Fruit fly (Drosophila melanogaster) whole organism, embryonic: Measurements from ENCODE around the gene mRpL15.

Source experiments
- Atf3 ChIP-seq: fragments of 200-800 bp; sonication (Bioruptor generic); optimal IDR thresholded peaks from 3 replicates; lab custom pipeline; 2016; ENCODE audit warnings: missing biosample characterization, missing genetic modification characterization
- CG11504 ChIP-seq: fragments of 200-800 bp; sonication (Bioruptor generic); optimal IDR thresholded peaks from 3 replicates; lab custom pipeline; 2019; ENCODE audit warnings: missing biosample characterization, mild to moderate bottlenecking, missing genetic modification characterization, moderate library complexity
- CG12104 ChIP-seq: fragments of 200-800 bp; sonication (Bioruptor generic); optimal IDR thresholded peaks from 3 replicates; lab custom pipeline; 2016; ENCODE audit warnings: missing biosample characterization, missing genetic modification characterization
- CG1233 ChIP-seq: fragments of 200-800 bp; sonication (Bioruptor generic); optimal IDR thresholded peaks from 4 replicates; lab custom pipeline; 2018; ENCODE audit warnings: missing biosample characterization, mild to moderate bottlenecking, missing genetic modification characterization
- CG15073 ChIP-seq: fragments of 200-800 bp; sonication (Bioruptor generic); optimal IDR thresholded peaks from 2 replicates; lab custom pipeline; 2016; ENCODE audit warnings: missing biosample characterization, missing genetic modification characterization
- CG17359 ChIP-seq: fragments of 200-800 bp; sonication (Bioruptor generic); optimal IDR thresholded peaks from 3 replicates; lab custom pipeline; 2018; ENCODE audit warnings: missing biosample characterization, mild to moderate bottlenecking, missing genetic modification characterization, moderate library complexity
- CG18011 ChIP-seq: fragments of 200-800 bp; sonication (Bioruptor generic); optimal IDR thresholded peaks from 2 replicates; lab custom pipeline; 2017; ENCODE audit warnings: missing biosample characterization, missing genetic modification characterization, mild to moderate bottlenecking, moderate library complexity, missing genotype
- CG18619 ChIP-seq: fragments of 200-800 bp; sonication (Bioruptor generic); optimal IDR thresholded peaks from 3 replicates; lab custom pipeline; 2017; ENCODE audit warnings: missing biosample characterization, mild to moderate bottlenecking, missing genetic modification characterization
- CG2875 ChIP-seq: fragments of 200-800 bp; sonication (Bioruptor generic); optimal IDR thresholded peaks from 2 replicates; lab custom pipeline; 2017; ENCODE audit warnings: missing biosample characterization, mild to moderate bottlenecking, missing genetic modification characterization, missing genetic modification reagents
- CG43689 ChIP-seq: fragments of 200-800 bp; sonication (Bioruptor generic); IDR thresholded peaks from 2 replicates; pipeline ENCODE4 v1.3.6; 2022; ENCODE audit warnings: missing biosample characterization, missing genetic modification characterization
- CG6175 ChIP-seq: fragments of 200-800 bp; sonication (Bioruptor generic); IDR thresholded peaks from 3 replicates; pipeline ENCODE4 v1.3.6; 2022; ENCODE audit warnings: missing biosample characterization, missing genetic modification characterization
- CG8388 ChIP-seq: fragments of 200-800 bp; sonication (Bioruptor generic); optimal IDR thresholded peaks from 2 replicates; lab custom pipeline; 2019; ENCODE audit warnings: missing biosample characterization, mild to moderate bottlenecking, missing genetic modification characterization, moderate library complexity
- CG8478 ChIP-seq: fragments of >200 bp; optimal IDR thresholded peaks from 2 replicates; lab custom pipeline; 2018
- CG9215 ChIP-seq: fragments of 200-800 bp; sonication (Bioruptor generic); IDR thresholded peaks from 2 replicates; pipeline ENCODE4 v1.3.6; 2022; ENCODE audit warnings: missing biosample characterization, missing genetic modification characterization
- CG9437 ChIP-seq: fragments of 200-800 bp; sonication (Bioruptor generic); optimal IDR thresholded peaks from 2 replicates; lab custom pipeline; 2018; ENCODE audit warnings: missing biosample characterization, mild to moderate bottlenecking, missing genetic modification characterization
- CoRest ChIP-seq: fragments of 200-800 bp; sonication (Bioruptor generic); optimal IDR thresholded peaks from 3 replicates; lab custom pipeline; 2018; ENCODE audit warnings: missing biosample characterization, mild to moderate bottlenecking, missing genetic modification characterization, moderate library complexity
- Dad ChIP-seq: fragments of 200-800 bp; sonication (Bioruptor generic); optimal IDR thresholded peaks from 3 replicates; lab custom pipeline; 2016; ENCODE audit warnings: missing biosample characterization, missing genetic modification characterization
- Doc2 ChIP-seq: fragments of 200-800 bp; sonication (Bioruptor generic); IDR thresholded peaks from 2 replicates; pipeline ENCODE4 v1.3.6; 2022; ENCODE audit warnings: missing biosample characterization, missing genetic modification characterization
- Dp ChIP-seq: fragments of 200-800 bp; sonication (Bioruptor generic); optimal IDR thresholded peaks from 2 replicates; lab custom pipeline; 2018; ENCODE audit warnings: missing biosample characterization, mild to moderate bottlenecking, missing genetic modification characterization, moderate library complexity
- Eip74EF ChIP-seq, 2 experiments: fragments of 200-800 bp in 1 of 2; fragments of >200 bp in 1 of 2; sonication (Bioruptor generic) in 1 of 2; optimal IDR thresholded peaks; 2 replicates each; lab custom pipeline; 2017 to 2019; ENCODE audit warnings: missing biosample characterization in 2 of 2, missing genetic modification characterization in 2 of 2, mild to moderate bottlenecking in 1 of 2, moderate library complexity in 1 of 2
- GATAe ChIP-seq: fragments of 200-800 bp; sonication (Bioruptor generic); conservative IDR thresholded peaks from 2 replicates; pipeline ENCODE4 v1.3.6; 2022; ENCODE audit warnings: missing biosample characterization, missing genetic modification characterization
- Hsf ChIP-seq: fragments of 200-800 bp; sonication (Bioruptor generic); optimal IDR thresholded peaks from 3 replicates; lab custom pipeline; 2016; ENCODE audit warnings: missing biosample characterization, missing genetic modification characterization
- MBD-R2 ChIP-seq: fragments of 200-800 bp; sonication (Bioruptor generic); IDR thresholded peaks from 2 replicates; pipeline ENCODE4 v1.3.6; 2022; ENCODE audit warnings: missing biosample characterization, missing genetic modification characterization
- Nf-YB ChIP-seq: fragments of 200-800 bp; sonication (Bioruptor generic); optimal IDR thresholded peaks from 3 replicates; lab custom pipeline; 2019; ENCODE audit warnings: missing biosample characterization, mild to moderate bottlenecking, missing genetic modification characterization, moderate library complexity
- Optix ChIP-seq: fragments of 200-800 bp; sonication (Bioruptor generic); IDR thresholded peaks from 3 replicates; pipeline ENCODE4 v1.3.6; 2022; ENCODE audit warnings: missing biosample characterization, missing genetic modification characterization
- Rx ChIP-seq: fragments of 200-800 bp; sonication (Bioruptor generic); IDR thresholded peaks from 2 replicates; pipeline ENCODE4 v1.3.6; 2022; ENCODE audit warnings: missing biosample characterization, missing genetic modification characterization
- Usf ChIP-seq: fragments of 200-800 bp; sonication (Bioruptor generic); optimal IDR thresholded peaks from 2 replicates; lab custom pipeline; 2017; ENCODE audit warnings: missing genotype, missing biosample characterization, missing genetic modification characterization
- Vsx1 ChIP-seq: fragments of 200-800 bp; sonication (Bioruptor generic); optimal IDR thresholded peaks from 2 replicates; lab custom pipeline; 2017; ENCODE audit warnings: missing biosample characterization, mild to moderate bottlenecking, missing genetic modification characterization, missing genetic modification reagents
- ac ChIP-seq: fragments of 200-800 bp; sonication (Bioruptor generic); optimal IDR thresholded peaks from 3 replicates; lab custom pipeline; 2017; ENCODE audit warnings: missing biosample characterization, mild to moderate bottlenecking, missing genetic modification characterization
- ap ChIP-seq: fragments of 200-800 bp; sonication (Bioruptor generic); IDR thresholded peaks from 2 replicates; pipeline ENCODE4 v1.3.6; 2022; ENCODE audit warnings: missing biosample characterization, missing genetic modification characterization
- bab2 ChIP-seq: fragments of 200-800 bp; sonication (Bioruptor generic); optimal IDR thresholded peaks from 2 replicates; lab custom pipeline; 2016; ENCODE audit warnings: missing biosample characterization, missing genetic modification characterization
- bsh ChIP-seq, 2 experiments: fragments of 200-800 bp; sonication (Bioruptor generic); optimal IDR thresholded peaks; 2 replicates each; lab custom pipeline; 2017 to 2018; ENCODE audit warnings: mild to moderate bottlenecking in 2 of 2, missing biosample characterization in 2 of 2, missing genetic modification characterization in 2 of 2, moderate library complexity in 1 of 2
- cas ChIP-seq: fragments of 200-800 bp; sonication (Bioruptor generic); IDR thresholded peaks from 2 replicates; pipeline ENCODE4 v1.3.6; 2022; ENCODE audit warnings: missing biosample characterization, missing genetic modification characterization
- dati ChIP-seq: fragments of 200-800 bp; sonication (Bioruptor generic); IDR thresholded peaks from 2 replicates; pipeline ENCODE4 v1.3.6; 2022; ENCODE audit warnings: missing biosample characterization, missing genetic modification characterization
- en ChIP-seq: fragments of 200-800 bp; sonication (Bioruptor generic); optimal IDR thresholded peaks from 2 replicates; lab custom pipeline; 2016; ENCODE audit warnings: missing biosample characterization, missing genetic modification characterization
- fd102C ChIP-seq: fragments of 200-800 bp; sonication (Bioruptor generic); optimal IDR thresholded peaks from 2 replicates; lab custom pipeline; 2018; ENCODE audit warnings: missing biosample characterization, mild to moderate bottlenecking, missing genetic modification characterization, moderate library complexity
- gce ChIP-seq: fragments of 200-800 bp; sonication (Bioruptor generic); IDR thresholded peaks from 3 replicates; pipeline ENCODE4 v1.3.6; 2022; ENCODE audit warnings: missing biosample characterization, missing genetic modification characterization
- hkb ChIP-seq, 2 experiments: fragments of 200-800 bp in 1 of 2; fragments of >200 bp in 1 of 2; sonication (Bioruptor generic) in 1 of 2; IDR thresholded peaks in 1 of 2; optimal IDR thresholded peaks in 1 of 2; 2 replicates each; pipeline versions ENCODE4 v1.3.6 to Lab custom; 2017 to 2022; ENCODE audit warnings: missing biosample characterization in 1 of 2, missing genetic modification characterization in 1 of 2
- klu ChIP-seq: fragments of 200-800 bp; sonication (Bioruptor generic); IDR thresholded peaks from 2 replicates; pipeline ENCODE4 v1.3.6; 2022; ENCODE audit warnings: missing biosample characterization, missing genetic modification characterization
- lilli ChIP-seq: fragments of 200-800 bp; sonication (Bioruptor generic); optimal IDR thresholded peaks from 3 replicates; lab custom pipeline; 2016; ENCODE audit warnings: missing biosample characterization, missing genetic modification characterization
- nmo ChIP-seq: fragments of 200-800 bp; sonication (Bioruptor generic); optimal IDR thresholded peaks from 2 replicates; lab custom pipeline; 2018; ENCODE audit warnings: missing biosample characterization, mild to moderate bottlenecking, missing genetic modification characterization, moderate library complexity
- phol ChIP-seq: fragments of 200-800 bp; sonication (Bioruptor generic); optimal IDR thresholded peaks from 3 replicates; lab custom pipeline; 2018; ENCODE audit warnings: missing biosample characterization, mild to moderate bottlenecking, missing genetic modification characterization, moderate library complexity
- psq ChIP-seq: fragments of 200-800 bp; sonication (Bioruptor generic); optimal IDR thresholded peaks from 2 replicates; lab custom pipeline; 2017; ENCODE audit warnings: missing biosample characterization, missing genetic modification characterization
- sd ChIP-seq: fragments of 200-800 bp; sonication (Bioruptor generic); optimal IDR thresholded peaks from 3 replicates; lab custom pipeline; 2018; ENCODE audit warnings: missing biosample characterization, mild to moderate bottlenecking, missing genetic modification characterization, moderate library complexity
- stc ChIP-seq: fragments of 200-800 bp; sonication (Bioruptor generic); IDR thresholded peaks from 2 replicates; pipeline ENCODE4 v1.3.6; 2022; ENCODE audit warnings: missing biosample characterization, missing genetic modification characterization
- vfl ChIP-seq: fragments of 200-800 bp; sonication (Bioruptor generic); optimal IDR thresholded peaks from 2 replicates; lab custom pipeline; 2016; ENCODE audit warnings: missing biosample characterization, missing genetic modification characterization
- zf30C ChIP-seq: fragments of 200-800 bp; sonication (Bioruptor generic); optimal IDR thresholded peaks from 3 replicates; lab custom pipeline; 2018; ENCODE audit warnings: missing biosample characterization, mild to moderate bottlenecking, missing genetic modification characterization

Gene mRpL15

DNA sequence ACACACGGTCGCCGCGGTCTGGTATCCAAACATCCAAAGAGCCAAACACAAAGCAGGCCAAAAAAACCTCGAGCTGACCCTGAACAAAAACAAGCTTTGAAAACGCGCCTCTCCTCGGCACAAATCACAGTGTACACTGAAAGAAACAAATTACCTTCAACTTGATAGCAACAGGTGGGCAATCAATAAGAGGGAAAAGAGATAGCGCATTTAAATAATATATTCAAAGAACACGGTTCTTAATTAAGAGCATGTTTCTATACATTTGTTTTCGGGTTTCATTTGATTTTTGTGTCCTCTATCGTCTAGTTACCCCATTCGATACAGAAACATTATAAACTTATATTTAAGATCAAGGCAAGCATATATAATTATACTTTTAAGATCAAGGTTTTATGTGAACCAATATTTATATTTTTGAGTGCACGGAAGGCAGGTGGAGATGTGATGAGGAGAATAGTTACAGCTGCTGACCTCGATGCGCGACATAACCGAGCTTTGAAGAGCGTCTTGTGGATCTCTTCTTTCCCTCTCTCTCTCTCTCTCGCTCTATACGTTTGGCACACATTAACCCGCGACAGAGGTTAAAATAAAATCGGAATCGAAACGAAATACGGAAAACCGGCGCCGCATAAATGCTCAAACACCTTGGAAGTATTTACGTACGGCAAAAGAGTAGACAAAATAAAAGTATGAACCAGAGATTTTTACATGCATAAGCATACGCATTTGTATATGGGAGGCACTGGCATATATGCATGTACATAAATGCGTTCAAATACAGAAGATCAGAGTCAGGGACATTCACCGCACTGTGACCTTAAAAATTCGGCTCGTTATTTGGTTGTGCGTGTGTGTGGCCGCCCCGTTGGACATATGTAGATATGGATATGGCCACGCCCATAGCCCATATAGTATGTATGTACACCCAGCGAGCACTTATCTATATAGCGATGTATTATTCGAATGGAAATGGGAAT is 37.5 kb downstream of the mRpL15 start (continued):
- TF ChIP-seq CG18011 (GFP tag; lab: Kevin White, UChicago): peak; percentile 68
- peak; percentile 39 for TF ChIP-seq Usf (GFP tag; lab: Kevin White, UChicago)
- 0 out of 2 replicates have a peak, but pooled peaks have one; percentile 24 for TF ChIP-seq CG43689
- TF ChIP-seq Hsf (GFP tag; lab: Kevin White, UChicago): peak; percentile 86
- TF ChIP-seq CG15073: no peak
- TF ChIP-seq CG17359 (tag; lab: Kevin White, UChicago): peak; percentile 87
- TF ChIP-seq Vsx1 (GFP tag; lab: Kevin White, UChicago): peak; percentile 88
- peak; percentile 81 for TF ChIP-seq zf30C (GFP tag; lab: Kevin White, UChicago)
- TF ChIP-seq GATAe (GFP tag; lab: Robert Waterston, UW): 0 out of 2 replicates have a peak, but pooled peaks have one; percentile 11
- peak; percentile 10 for TF ChIP-seq psq (GFP tag; lab: Kevin White, UChicago)
- TF ChIP-seq fd102C (GFP tag; lab: Kevin White, UChicago): no peak
- peak; percentile 90 for TF ChIP-seq CG1233 (GFP tag; lab: Kevin White, UChicago)
- 0 out of 2 replicates have a peak, but pooled peaks have one; percentile 28 for TF ChIP-seq dati (GFP tag; lab: Robert Waterston, UW)
- peak; percentile 41 for TF ChIP-seq Atf3 (GFP tag; lab: Kevin White, UChicago)
- TF ChIP-seq Dad (GFP tag; lab: Kevin White, UChicago): peak; percentile 61
- TF ChIP-seq CG18619: peak; percentile 88
- peak; percentile 48; the same call in 1 of the 2 replicates for TF ChIP-seq Rx (GFP tag; lab: Robert Waterston, UW)
- peak; percentile 84 for TF ChIP-seq CG8388 (GFP tag; lab: Kevin White, UChicago)
- peak; percentile 51; the same call in 1 of the 3 replicates for TF ChIP-seq gce (GFP tag; lab: Robert Waterston, UW)
- TF ChIP-seq sd (tag; lab: Kevin White, UChicago): peak; percentile 66
- TF ChIP-seq CG9437 (GFP tag; lab: Kevin White, UChicago): peak; percentile 86
- TF ChIP-seq CG9215 (GFP tag; lab: Robert Waterston, UW): peak; percentile 67
- TF ChIP-seq stc (GFP tag; lab: Robert Waterston, UW): peak; percentile 74
- TF ChIP-seq lilli (GFP tag; lab: Kevin White, UChicago): peak; percentile 89
- no peak for TF ChIP-seq CG8478 (lab: Kevin White, UChicago)
- TF ChIP-seq vfl (GFP tag; lab: Kevin White, UChicago): peak; percentile 55
- TF ChIP-seq ap (GFP tag; lab: Robert Waterston, UW): peak; percentile 50
- no peak for TF ChIP-seq Doc2 (GFP tag; lab: Robert Waterston, UW)
- TF ChIP-seq phol (tag; lab: Kevin White, UChicago): peak; percentile 91
- peak; percentile 80 for TF ChIP-seq CG2875
- peak; percentile 58 to 82 for TF ChIP-seq bsh (GFP tag; optimal IDR thresholded peaks at IDR 0.05; lab: Kevin White, UChicago)
- no peak for TF ChIP-seq Dp (GFP tag; lab: Kevin White, UChicago)
- TF ChIP-seq MBD-R2 (GFP tag; lab: Robert Waterston, UW): peak; percentile 9; the same call in 1 of the 2 replicates
- TF ChIP-seq hkb (optimal IDR thresholded peaks at IDR 0.05; lab: Kevin White, UChicago): no peak
- TF ChIP-seq hkb (GFP tag; IDR thresholded peaks at IDR 0.05; lab: Robert Waterston, UW): peak; percentile 89
- peak; percentile 35 for TF ChIP-seq ac (GFP tag; lab: Kevin White, UChicago)
- peak; percentile 93 for TF ChIP-seq CoRest (tag; lab: Kevin White, UChicago)
- peak in 1 of 2 experiments; percentile 88 for TF ChIP-seq Eip74EF (GFP tag; optimal IDR thresholded peaks at IDR 0.05; lab: Kevin White, UChicago)
- TF ChIP-seq CG12104: peak; percentile 81
- TF ChIP-seq Nf-YB: peak; percentile 69
- TF ChIP-seq nmo (GFP tag; lab: Kevin White, UChicago): peak; percentile 91
- peak; percentile 71 for TF ChIP-seq bab2
- 0 out of 3 replicates have a peak, but pooled peaks have one; percentile 21 for TF ChIP-seq Optix (GFP tag; lab: Robert Waterston, UW)
- peak; percentile 65; the same call in 1 of the 2 replicates for TF ChIP-seq klu (GFP tag; lab: Robert Waterston, UW)
- peak; percentile 92 for TF ChIP-seq CG11504
- no peak for TF ChIP-seq CG6175
- TF ChIP-seq cas (GFP tag; lab: Robert Waterston, UW): no peak
- peak; percentile 2 for TF ChIP-seq en (GFP tag; lab: Kevin White, UChicago)
